Worm (Caenorhabditis elegans) whole organism, L4 larva: ENCODE measurements around the gene ZC443.7.

Experiments
- F37D6.2 ChIP-seq: sonication (generic microtip); optimal IDR thresholded peaks from 2 replicates; lab custom pipeline; 2016; ENCODE audit warnings: mild to moderate bottlenecking, missing genetic modification characterization, missing compliant biosample characterization
- Y105C5A.15 ChIP-seq: fragments of 200-800 bp; sonication (Bioruptor generic); IDR thresholded peaks from 2 replicates; pipeline ENCODE4 v1.3.6; 2022; ENCODE audit warnings: missing genetic modification characterization, missing compliant biosample characterization
- aha-1 ChIP-seq: fragments of 150-350 bp; peaks from one replicate; lab custom pipeline; 2014; ENCODE audit warnings: missing biosample characterization, missing genetic modification characterization
- ama-1 ChIP-seq: fragments of 150-350 bp; optimal IDR thresholded peaks from 2 replicates; lab custom pipeline; 2014; ENCODE audit warnings: inconsistent platforms, mixed read lengths
- ceh-28 ChIP-seq: fragments of 150-350 bp; optimal IDR thresholded peaks from 2 replicates; lab custom pipeline; 2014; ENCODE audit warnings: missing biosample characterization, missing genetic modification reagents, missing genetic modification characterization
- ces-1 ChIP-seq: fragments of 150-350 bp; sonication (generic microtip); optimal IDR thresholded peaks from 4 replicates; lab custom pipeline; 2014; ENCODE audit warnings: missing biosample characterization, missing genetic modification reagents, missing genetic modification characterization
- egl-43 ChIP-seq: fragments of 200-800 bp; sonication (Bioruptor generic); IDR thresholded peaks from 2 replicates; pipeline ENCODE4 v1.3.6; 2022; ENCODE audit warnings: missing genetic modification reagents, missing genetic modification characterization, missing compliant biosample characterization
- hif-1 ChIP-seq, 2 experiments: sonication (generic microtip); optimal IDR thresholded peaks; 2 replicates each; lab custom pipeline; 2016 to 2017; ENCODE audit warnings: missing compliant biosample characterization in 2 of 2, missing genetic modification characterization in 2 of 2, missing genetic modification reagents in 2 of 2, missing genotype in 2 of 2, mild to moderate bottlenecking in 1 of 2
- lin-38 ChIP-seq: fragments of 200-800 bp; sonication (Bioruptor generic); IDR thresholded peaks from 2 replicates; pipeline ENCODE4 v1.3.6; 2022; ENCODE audit warnings: missing genetic modification reagents, missing genetic modification characterization, missing compliant biosample characterization
- mdl-1 ChIP-seq, 2 experiments: fragments of 150-350 bp in 1 of 2; sonication (generic microtip) in 1 of 2; optimal IDR thresholded peaks; 2 replicates each; lab custom pipeline; 2014 to 2017; ENCODE audit warnings: missing biosample characterization in 2 of 2, missing genetic modification characterization in 2 of 2
- nhr-77 ChIP-seq: fragments of 150-350 bp; optimal IDR thresholded peaks from 2 replicates; lab custom pipeline; 2014; ENCODE audit warnings: missing biosample characterization, missing genetic modification characterization
- snpc-4 ChIP-seq: fragments of 150-350 bp; optimal IDR thresholded peaks from 2 replicates; lab custom pipeline; 2014; ENCODE audit warnings: missing biosample characterization, missing genetic modification characterization

DNA sequence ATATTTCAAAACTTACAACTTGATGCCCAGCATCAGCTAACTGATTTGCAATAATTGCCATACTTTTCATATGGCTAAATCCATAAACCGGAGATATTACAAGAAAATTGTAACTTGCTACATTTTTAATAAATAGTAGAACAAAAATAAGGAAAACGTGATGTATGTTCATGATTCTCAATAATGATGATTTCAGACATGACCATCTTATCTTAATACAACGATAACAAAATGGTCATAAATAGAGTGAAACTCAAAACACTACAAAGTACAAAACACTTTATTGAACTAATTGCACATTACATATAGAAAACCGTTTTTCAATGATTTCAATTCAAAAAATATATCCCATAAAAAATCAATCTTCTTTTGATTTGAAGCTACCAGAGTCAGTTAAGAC is 13.5 kb upstream of the ZC443.7 start, which contains the start of gene ugt-5:
- TF ChIP-seq F37D6.2: no peak
- TF ChIP-seq hif-1 (tag; optimal IDR thresholded peaks at IDR 0.05; lab: Kevin White, UChicago): no peak
- TF ChIP-seq egl-43 (GFP tag; lab: Robert Waterston, UW): no peak
- TF ChIP-seq nhr-77 (tag; lab: Kevin White, UChicago): peak; percentile 18
- TF ChIP-seq mdl-1 (tag; optimal IDR thresholded peaks at IDR 0.05; lab: Kevin White, UChicago): no peak
- no peak for TF ChIP-seq ces-1 (GFP tag; lab: Kevin White, UChicago)
- no peak for TF ChIP-seq ceh-28 (tag; lab: Kevin White, UChicago)
- no peak for TF ChIP-seq Y105C5A.15 (GFP tag; lab: Robert Waterston, UW)
- TF ChIP-seq lin-38 (GFP tag; lab: Robert Waterston, UW): no peak
- no peak for TF ChIP-seq snpc-4
- no peak for TF ChIP-seq aha-1 (tag; lab: Kevin White, UChicago)
- TF ChIP-seq ama-1: no peak
